Fruit fly (Drosophila melanogaster) whole organism: ENCODE measurements around the gene Spn77Ba.

Source experiments
- CG8478 ChIP-seq: fragments of >200 bp; optimal IDR thresholded peaks from 2 replicates; lab custom pipeline; 2018; ENCODE audit warnings: inconsistent platforms
- psq ChIP-seq: fragments of >200 bp; optimal IDR thresholded peaks from 2 replicates; lab custom pipeline; 2017
- usp ChIP-seq: fragments of >200 bp; optimal IDR thresholded peaks from 2 replicates; lab custom pipeline; 2017; ENCODE audit warnings: missing biosample characterization, missing genetic modification characterization, mixed read lengths

DNA sequence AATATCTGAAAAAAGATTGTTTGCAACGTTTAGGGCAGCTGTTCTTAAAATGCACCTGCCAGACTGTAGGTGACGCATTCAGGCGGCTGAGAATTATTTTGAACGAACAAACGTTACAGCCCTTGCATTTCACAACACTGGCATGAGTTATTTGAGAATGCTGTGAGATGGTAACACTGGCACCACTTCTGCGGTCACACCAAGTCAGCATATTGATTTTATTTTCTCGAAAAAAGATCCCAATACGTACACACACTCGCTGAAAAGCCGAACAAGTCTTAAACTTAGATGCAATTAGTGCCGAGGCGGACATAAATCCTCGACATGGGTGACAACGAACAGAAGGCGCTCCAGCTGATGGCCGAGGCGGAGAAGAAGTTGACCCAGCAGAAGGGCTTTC, 3.5 kb upstream of the Spn77Ba start, which contains the start of gene alphaSnap:
- TF ChIP-seq usp (GFP tag; lab: Kevin White, UChicago) (no peak), psq (lab: Kevin White, UChicago) (no peak), CG8478 (lab: Kevin White, UChicago) (no peak)
